Fruit fly (Drosophila melanogaster): ENCODE measurements around the gene NUCB1.
A peak's percentile ranks its signal among the peaks of the same experiment; 100 is the strongest.

NUCB1 gene

dm6 chr3L:17841085-17841606 is 39.1 kb upstream of the NUCB1 start, which contains the start of gene CG5577 (continued):
- peak; percentile 60; the same call in 2 of the 3 replicates for TF ChIP-seq vnd (GFP tag; IDR thresholded peaks at IDR 0.05; ENCODE audit: partially characterized antibody)
- TF ChIP-seq CG30020 (tag; optimal IDR thresholded peaks at IDR 0.05): no peak
- TF ChIP-seq CG9932 (GFP tag; IDR thresholded peaks at IDR 0.05): peak; percentile 51; the same call in 1 of the 2 replicates
- no peak for TF ChIP-seq CG1529 (GFP tag; optimal IDR thresholded peaks at IDR 0.05)
- no peak for TF ChIP-seq grn (GFP tag; optimal IDR thresholded peaks at IDR 0.05)
- TF ChIP-seq zfh2 (GFP tag; optimal IDR thresholded peaks at IDR 0.05): peak; percentile 9
- no peak for TF ChIP-seq Dek (tag; optimal IDR thresholded peaks at IDR 0.05)
- TF ChIP-seq CG10543 (GFP tag; optimal IDR thresholded peaks at IDR 0.05): peak; percentile 79
- TF ChIP-seq CG15696 (tag; optimal IDR thresholded peaks at IDR 0.05): no peak
- no peak; the same call in 1 of the 2 replicates for TF ChIP-seq sob (GFP tag; IDR thresholded peaks at IDR 0.05)
- no peak for TF ChIP-seq CG3847 (GFP tag; IDR thresholded peaks at IDR 0.05)
- peak; percentile 15 for TF ChIP-seq Fer3 (tag; optimal IDR thresholded peaks at IDR 0.05)
- peak; percentile 42; the same call in 1 of the 2 replicates for TF ChIP-seq stc (GFP tag; IDR thresholded peaks at IDR 0.05)
- TF ChIP-seq CG10366 (GFP tag; IDR thresholded peaks at IDR 0.05): no peak
- no peak for TF ChIP-seq CG17912 (GFP tag; optimal IDR thresholded peaks at IDR 0.05)
- TF ChIP-seq so (GFP tag; IDR thresholded peaks at IDR 0.05): no peak
- no peak for TF ChIP-seq Lim3 (GFP tag; IDR thresholded peaks at IDR 0.05)
- TF ChIP-seq CG16813 (GFP tag; IDR thresholded peaks at IDR 0.05; ENCODE audit: partially characterized antibody): no peak
- no peak for TF ChIP-seq CG4707 (GFP tag; optimal IDR thresholded peaks at IDR 0.05)
- no peak for TF ChIP-seq CG1602 (GFP tag; optimal IDR thresholded peaks at IDR 0.05)
- no peak for TF ChIP-seq CG6765 (GFP tag; optimal IDR thresholded peaks at IDR 0.05)
- peak; percentile 14 for TF ChIP-seq CG3163 (GFP tag; optimal IDR thresholded peaks at IDR 0.05)
- TF ChIP-seq btn (GFP tag; optimal IDR thresholded peaks at IDR 0.05): no peak
- no peak for TF ChIP-seq Abd-B (GFP tag; optimal IDR thresholded peaks at IDR 0.05)
- TF ChIP-seq jing (GFP tag; optimal IDR thresholded peaks at IDR 0.05): no peak
- no peak for TF ChIP-seq vvl (GFP tag; IDR thresholded peaks at IDR 0.05)
- no peak for TF ChIP-seq CG18476 (GFP tag; optimal IDR thresholded peaks at IDR 0.05)
- no peak for TF ChIP-seq gfzf (GFP tag; optimal IDR thresholded peaks at IDR 0.05)
- no peak for TF ChIP-seq CG3407 (GFP tag; optimal IDR thresholded peaks at IDR 0.05)
- TF ChIP-seq Usf (GFP tag; optimal IDR thresholded peaks at IDR 0.05): no peak
- no peak for TF ChIP-seq ato (GFP tag; IDR thresholded peaks at IDR 0.05; ENCODE audit: partially characterized antibody)
- peak; percentile 90 for TF ChIP-seq CG13287 (GFP tag; IDR thresholded peaks at IDR 0.05; ENCODE audit: partially characterized antibody)
- peak; percentile 62; the same call in 1 of the 3 replicates for TF ChIP-seq Dbx (GFP tag; IDR thresholded peaks at IDR 0.05)
- TF ChIP-seq H2.0 (GFP tag; IDR thresholded peaks at IDR 0.05): no peak
- no peak for TF ChIP-seq Ptx1 (GFP tag; IDR thresholded peaks at IDR 0.05)
- TF ChIP-seq lbe (GFP tag; optimal IDR thresholded peaks at IDR 0.05): no peak
- TF ChIP-seq Taf1 (GFP tag; IDR thresholded peaks at IDR 0.05): no peak
- no peak for TF ChIP-seq Ravus (GFP tag; IDR thresholded peaks at IDR 0.05)
- no peak for TF ChIP-seq Dp (GFP tag; optimal IDR thresholded peaks at IDR 0.05)
- peak; percentile 78 for TF ChIP-seq sna (GFP tag; IDR thresholded peaks at IDR 0.05; ENCODE audit: partially characterized antibody)
- peak; percentile 31 for TF ChIP-seq ERR (GFP tag; optimal IDR thresholded peaks at IDR 0.05)
- no peak for TF ChIP-seq CG6854 (GFP tag; optimal IDR thresholded peaks at IDR 0.05)
- no peak for TF ChIP-seq Sox102F (GFP tag; optimal IDR thresholded peaks at IDR 0.05)
- no peak for TF ChIP-seq Hr39 (optimal IDR thresholded peaks at IDR 0.05)
- peak; percentile 78 for TF ChIP-seq Deaf1 (tag; optimal IDR thresholded peaks at IDR 0.05)
- TF ChIP-seq slbo (GFP tag; IDR thresholded peaks at IDR 0.05): peak; percentile 39; the same call in 1 of the 2 replicates
- no peak for TF ChIP-seq HLH54F (GFP tag; optimal IDR thresholded peaks at IDR 0.05)
- TF ChIP-seq Trl (optimal IDR thresholded peaks at IDR 0.05): peak; percentile 38 to 75
- TF ChIP-seq Trl (GFP tag; optimal IDR thresholded peaks at IDR 0.05): peak; percentile 9
- TF ChIP-seq NC2β (GFP tag; optimal IDR thresholded peaks at IDR 0.05): no peak
- no peak for TF ChIP-seq Eip74EF (GFP tag; optimal IDR thresholded peaks at IDR 0.05)

Measured in whole organism, embryonic.